Worm (Caenorhabditis elegans) whole organism, midembryonic: Measurements from ENCODE around the gene Y105C5B.18.

ENCODE experiments used
- klf-2 ChIP-seq: fragments of 200-800 bp; sonication (Bioruptor generic); conservative IDR thresholded peaks from 2 replicates; pipeline ENCODE4 v1.3.6; 2022; ENCODE audit warnings: missing genetic modification reagents, missing genetic modification characterization, missing compliant biosample characterization
- med-1 ChIP-seq: sonication (generic microtip); optimal IDR thresholded peaks from 2 replicates; lab custom pipeline; 2017; ENCODE audit warnings: missing genetic modification characterization, mild to moderate bottlenecking, missing compliant biosample characterization, antibody characterized with exemption, missing genetic modification reagents; ENCODE audit not compliant: insufficient read depth
- ztf-29 ChIP-seq: fragments of 200-800 bp; sonication (Bioruptor generic); IDR thresholded peaks from 2 replicates; pipeline ENCODE4 v1.3.6; 2022; ENCODE audit warnings: missing genetic modification reagents, missing genetic modification characterization, missing compliant biosample characterization

ce11 chrIV:15999692-16000091 lies 35.3 kb downstream of the Y105C5B.18 start:
- no peak for TF ChIP-seq med-1 (GFP tag; lab: Kevin White, UChicago)
- no peak for TF ChIP-seq ztf-29
- no peak for TF ChIP-seq klf-2 (GFP tag; lab: Robert Waterston, UW)
